Fruit fly (Drosophila melanogaster) whole organism, adult: Measurements from ENCODE around the gene Slu7.

Source experiments
- CG11617 ChIP-seq: fragments of 200-800 bp; sonication (Bioruptor generic); optimal IDR thresholded peaks from 2 replicates; lab custom pipeline; 2017; ENCODE audit warnings: mild to moderate bottlenecking, missing biosample characterization, missing genetic modification reagents, missing genetic modification characterization
- CG12768 ChIP-seq: fragments of 200-800 bp; sonication (Bioruptor generic); optimal IDR thresholded peaks from 2 replicates; lab custom pipeline; 2017; ENCODE audit warnings: missing biosample characterization, missing genetic modification characterization, mild to moderate bottlenecking, moderate library complexity, missing genetic modification reagents
- CG14711 ChIP-seq: fragments of 200-800 bp; sonication (Bioruptor generic); optimal IDR thresholded peaks from 2 replicates; lab custom pipeline; 2018; ENCODE audit warnings: missing biosample characterization, mild to moderate bottlenecking, missing genetic modification characterization, moderate library complexity
- CG1620 ChIP-seq: fragments of 200-800 bp; sonication (Bioruptor generic); optimal IDR thresholded peaks from 2 replicates; lab custom pipeline; 2016; ENCODE audit warnings: missing biosample characterization, missing genetic modification characterization
- CG33017 ChIP-seq: fragments of 200-800 bp; sonication (Bioruptor generic); optimal IDR thresholded peaks from 2 replicates; lab custom pipeline; 2018; ENCODE audit warnings: missing biosample characterization, mild to moderate bottlenecking, missing genetic modification characterization, moderate library complexity
- CG5204 ChIP-seq: fragments of 200-800 bp; sonication (Bioruptor generic); optimal IDR thresholded peaks from 2 replicates; lab custom pipeline; 2016; ENCODE audit warnings: missing biosample characterization, missing genetic modification characterization
- CG7045 ChIP-seq: fragments of 200-800 bp; sonication (Bioruptor generic); optimal IDR thresholded peaks from 2 replicates; lab custom pipeline; 2017; ENCODE audit warnings: missing biosample characterization, mild to moderate bottlenecking, missing genetic modification characterization
- CG7101 ChIP-seq: fragments of 200-800 bp; sonication (Bioruptor generic); optimal IDR thresholded peaks from 2 replicates; lab custom pipeline; 2018; ENCODE audit warnings: missing biosample characterization, mild to moderate bottlenecking, missing genetic modification characterization, moderate library complexity
- Clk ChIP-seq: fragments of 200-800 bp; sonication (Bioruptor generic); optimal IDR thresholded peaks from 2 replicates; lab custom pipeline; 2017; ENCODE audit warnings: missing biosample characterization, missing genetic modification characterization
- Crg-1 ChIP-seq: fragments of 200-800 bp; sonication (Bioruptor generic); optimal IDR thresholded peaks from 2 replicates; lab custom pipeline; 2016; ENCODE audit warnings: missing biosample characterization, missing genetic modification characterization
- Hr96 ChIP-seq: fragments of 200-800 bp; sonication (Bioruptor generic); optimal IDR thresholded peaks from 2 replicates; lab custom pipeline; 2016; ENCODE audit warnings: missing biosample characterization, missing genetic modification characterization
- Mnt ChIP-seq: fragments of 200-800 bp; sonication (Bioruptor generic); optimal IDR thresholded peaks from 2 replicates; lab custom pipeline; 2016; ENCODE audit warnings: missing biosample characterization, mild to moderate bottlenecking, missing genetic modification characterization
- bab1 ChIP-seq: fragments of 200-800 bp; sonication (Bioruptor generic); optimal IDR thresholded peaks from 3 replicates; lab custom pipeline; 2019; ENCODE audit warnings: missing biosample characterization, mild to moderate bottlenecking, missing genetic modification characterization, moderate library complexity
- cic ChIP-seq: fragments of 200-800 bp; sonication (Bioruptor generic); optimal IDR thresholded peaks from 2 replicates; lab custom pipeline; 2017; ENCODE audit warnings: missing biosample characterization, mild to moderate bottlenecking, missing genetic modification characterization, moderate library complexity
- cnc ChIP-seq, 2 experiments: fragments of >200 bp; optimal IDR thresholded peaks; 2 replicates each; lab custom pipeline; 2017
- kay ChIP-seq: fragments of 200-800 bp; sonication (Bioruptor generic); peaks from one replicate; lab custom pipeline; 2016; ENCODE audit warnings: missing biosample characterization, missing genetic modification characterization, borderline replicate concordance
- ovo ChIP-seq: fragments of 200-800 bp; sonication (Bioruptor generic); optimal IDR thresholded peaks from 2 replicates; lab custom pipeline; 2016; ENCODE audit warnings: missing biosample characterization, missing genetic modification characterization
- pad ChIP-seq: fragments of 200-800 bp; sonication (Bioruptor generic); optimal IDR thresholded peaks from 3 replicates; lab custom pipeline; 2017; ENCODE audit warnings: missing biosample characterization, missing genetic modification characterization, mild to moderate bottlenecking, moderate library complexity, missing genetic modification reagents
- tj ChIP-seq: fragments of 200-800 bp; sonication (Bioruptor generic); optimal IDR thresholded peaks from 3 replicates; lab custom pipeline; 2017; ENCODE audit warnings: missing biosample characterization, mild to moderate bottlenecking, missing genetic modification characterization, moderate library complexity
- toe ChIP-seq: fragments of 200-800 bp; sonication (Bioruptor generic); optimal IDR thresholded peaks from 2 replicates; lab custom pipeline; 2016; ENCODE audit warnings: missing biosample characterization, missing genetic modification characterization

Gene Slu7

DNA sequence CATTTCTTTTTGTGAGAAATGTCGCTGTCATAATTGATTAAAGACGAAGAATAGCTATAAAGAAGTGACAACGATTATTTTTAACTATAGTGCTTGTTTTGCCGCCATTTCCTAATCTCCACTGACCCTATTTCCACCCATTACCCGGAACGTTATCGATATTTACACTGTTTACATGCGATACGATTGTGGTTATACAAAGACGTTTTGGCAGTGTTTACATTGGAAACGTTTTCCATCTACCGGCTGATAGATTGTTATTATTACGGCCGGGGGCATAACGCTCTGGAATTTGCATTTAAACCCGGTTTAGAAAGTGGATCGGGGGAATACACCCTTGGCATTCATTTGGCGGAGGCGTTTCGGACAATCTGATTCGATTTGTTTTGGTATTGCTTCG lies 27.4 kb upstream of the Slu7 start:
- no peak for TF ChIP-seq bab1 (GFP tag; lab: Kevin White, UChicago)
- no peak for TF ChIP-seq CG5204 (GFP tag; lab: Kevin White, UChicago)
- TF ChIP-seq cnc (optimal IDR thresholded peaks at IDR 0.05; lab: Kevin White, UChicago): no peak
- no peak for TF ChIP-seq toe (GFP tag; lab: Kevin White, UChicago)
- no peak for TF ChIP-seq CG14711 (tag; lab: Kevin White, UChicago)
- TF ChIP-seq CG7045 (GFP tag; lab: Kevin White, UChicago): no peak
- TF ChIP-seq tj (GFP tag; lab: Kevin White, UChicago): no peak
- no peak for TF ChIP-seq CG33017 (tag; lab: Kevin White, UChicago)
- TF ChIP-seq Hr96 (GFP tag; lab: Kevin White, UChicago): no peak
- peak; percentile 69 for TF ChIP-seq cic (GFP tag; lab: Kevin White, UChicago)
- TF ChIP-seq Clk (GFP tag; lab: Kevin White, UChicago): no peak
- no peak for TF ChIP-seq CG12768 (GFP tag; lab: Kevin White, UChicago)
- TF ChIP-seq Crg-1: peak; percentile 63
- TF ChIP-seq CG11617 (GFP tag; lab: Kevin White, UChicago): no peak
- peak; percentile 65 for TF ChIP-seq ovo (GFP tag; lab: Kevin White, UChicago)
- TF ChIP-seq kay (GFP tag; lab: Kevin White, UChicago): no peak
- TF ChIP-seq Mnt (GFP tag; lab: Kevin White, UChicago): peak; percentile 32
- no peak for TF ChIP-seq CG1620 (GFP tag; lab: Kevin White, UChicago)
- TF ChIP-seq CG7101 (tag; lab: Kevin White, UChicago): no peak
- TF ChIP-seq pad (GFP tag; lab: Kevin White, UChicago): peak; percentile 7

dm6 chr3R:29064682-29065100 lies 25.8 kb upstream of the Slu7 start:
- TF ChIP-seq kay (GFP tag; lab: Kevin White, UChicago) (no peak), Clk (GFP tag; lab: Kevin White, UChicago) (peak; percentile 24), CG12768 (GFP tag; lab: Kevin White, UChicago) (peak; percentile 1), CG7045 (GFP tag; lab: Kevin White, UChicago) (peak; percentile 15), CG14711 (tag; lab: Kevin White, UChicago) (no peak)

dm6 chr3R:29063921-29064460 lies 25.1 kb upstream of the Slu7 start:
- TF ChIP-seq CG12768 (GFP tag; lab: Kevin White, UChicago) (no peak), cic (GFP tag; lab: Kevin White, UChicago) (no peak), CG14711 (tag; lab: Kevin White, UChicago) (no peak), Crg-1 (no peak), CG7045 (GFP tag; lab: Kevin White, UChicago) (no peak), pad (GFP tag; lab: Kevin White, UChicago) (no peak)

DNA sequence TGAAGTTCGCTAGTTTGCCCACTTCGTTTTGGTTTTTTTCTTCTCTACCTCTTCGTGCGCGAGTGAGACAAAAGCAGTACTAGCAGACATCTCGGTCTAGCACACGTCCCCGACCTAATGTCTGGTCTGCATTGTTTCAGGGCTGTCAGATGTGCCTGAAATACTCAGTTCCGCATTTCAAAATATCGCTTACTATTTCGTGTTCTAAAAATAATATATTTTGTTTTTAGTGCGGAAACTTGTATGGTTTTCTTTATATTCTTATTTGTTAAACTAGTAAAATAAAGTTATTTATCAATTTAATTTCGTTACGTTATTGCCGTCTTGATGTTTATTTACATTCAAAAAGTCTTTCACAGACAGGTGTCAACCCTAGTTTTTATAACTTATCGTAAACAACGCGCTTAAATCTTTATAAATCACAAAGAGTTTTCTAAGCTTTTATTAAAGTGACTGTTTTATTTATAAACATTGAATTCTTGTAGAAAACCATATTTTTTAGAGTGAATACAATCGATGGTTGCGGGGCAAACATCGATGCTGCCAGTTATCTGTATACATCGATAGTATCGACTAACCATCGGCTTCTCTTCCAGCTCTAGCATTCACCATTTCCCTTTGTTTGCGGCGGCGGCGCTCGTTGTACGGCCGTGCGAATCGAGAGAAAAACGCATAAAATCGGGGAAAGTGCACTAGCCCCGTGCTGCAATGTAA lies 24.5 kb upstream of the Slu7 start:
- TF ChIP-seq CG1620 (GFP tag; lab: Kevin White, UChicago) (peak; percentile 35), CG14711 (tag; lab: Kevin White, UChicago) (peak; percentile 95), CG12768 (GFP tag; lab: Kevin White, UChicago) (peak; percentile 83), pad (GFP tag; lab: Kevin White, UChicago) (peak; percentile 71), toe (GFP tag; lab: Kevin White, UChicago) (peak; percentile 82), tj (GFP tag; lab: Kevin White, UChicago) (peak; percentile 86), cnc (optimal IDR thresholded peaks at IDR 0.05; lab: Kevin White, UChicago) (no peak), CG7101 (tag; lab: Kevin White, UChicago) (peak; percentile 85), cic (GFP tag; lab: Kevin White, UChicago) (no peak), Hr96 (GFP tag; lab: Kevin White, UChicago) (peak; percentile 73), bab1 (GFP tag; lab: Kevin White, UChicago) (peak; percentile 69), Mnt (GFP tag; lab: Kevin White, UChicago) (peak; percentile 53), CG5204 (GFP tag; lab: Kevin White, UChicago) (peak; percentile 82), CG33017 (tag; lab: Kevin White, UChicago) (peak; percentile 84), ovo (GFP tag; lab: Kevin White, UChicago) (peak; percentile 26), kay (GFP tag; lab: Kevin White, UChicago) (no peak), Crg-1 (peak; percentile 37), CG11617 (GFP tag; lab: Kevin White, UChicago) (peak; percentile 91), Clk (GFP tag; lab: Kevin White, UChicago) (peak; percentile 57), CG7045 (GFP tag; lab: Kevin White, UChicago) (peak; percentile 77)

DNA sequence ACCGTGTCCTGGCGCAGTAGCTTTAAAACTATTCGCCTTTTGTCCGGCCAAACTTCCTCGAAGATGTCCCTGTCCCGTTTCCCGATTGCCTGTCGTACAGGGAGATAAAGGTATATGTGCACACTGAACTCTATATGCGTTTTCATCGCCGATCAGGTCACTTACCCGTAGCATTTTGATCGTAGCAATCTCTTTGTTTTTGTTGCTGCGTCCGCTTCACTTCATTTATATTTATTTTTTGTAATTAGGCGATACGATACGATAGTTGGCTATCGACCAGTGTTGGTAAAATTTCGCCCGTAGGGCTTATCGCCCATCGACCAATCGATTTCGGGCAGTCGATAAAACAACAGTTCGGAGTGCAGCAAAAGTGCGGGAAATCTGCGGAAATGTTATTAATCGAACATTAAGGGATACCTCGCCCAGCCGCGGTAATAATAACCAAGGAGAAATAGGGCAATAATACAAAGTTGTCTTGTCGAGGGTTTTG lies 23.9 kb upstream of the Slu7 start, which contains the start of the genes Cul5 and Bicra:
TSS of gene Cul5 (minus strand) at position 259 of the 490 bp plus-strand sequence.
TSS of gene Bicra (plus strand) at position 324 of the 490 bp plus-strand sequence.
- TF ChIP-seq tj (GFP tag; lab: Kevin White, UChicago) (no peak), cnc (optimal IDR thresholded peaks at IDR 0.05; lab: Kevin White, UChicago) (no peak), ovo (GFP tag; lab: Kevin White, UChicago) (no peak), Mnt (GFP tag; lab: Kevin White, UChicago) (peak; percentile 57), CG14711 (tag; lab: Kevin White, UChicago) (no peak), Crg-1 (peak; percentile 65), toe (GFP tag; lab: Kevin White, UChicago) (no peak), cic (GFP tag; lab: Kevin White, UChicago) (peak; percentile 37), CG1620 (GFP tag; lab: Kevin White, UChicago) (peak; percentile 60), CG12768 (GFP tag; lab: Kevin White, UChicago) (no peak)
